Worm (Caenorhabditis elegans) whole organism, midembryonic: ENCODE measurements around the gene F32D1.8.

Source experiments
- T22C8.4 ChIP-seq: fragments of 200-800 bp; sonication (Bioruptor generic); IDR thresholded peaks from 2 replicates; pipeline ENCODE4 v1.3.6; 2022; ENCODE audit warnings: missing genetic modification characterization, missing compliant biosample characterization
- med-1 ChIP-seq: sonication (generic microtip); optimal IDR thresholded peaks from 2 replicates; lab custom pipeline; 2017; ENCODE audit warnings: missing genetic modification characterization, mild to moderate bottlenecking, missing compliant biosample characterization, antibody characterized with exemption, missing genetic modification reagents; ENCODE audit not compliant: insufficient read depth

DNA sequence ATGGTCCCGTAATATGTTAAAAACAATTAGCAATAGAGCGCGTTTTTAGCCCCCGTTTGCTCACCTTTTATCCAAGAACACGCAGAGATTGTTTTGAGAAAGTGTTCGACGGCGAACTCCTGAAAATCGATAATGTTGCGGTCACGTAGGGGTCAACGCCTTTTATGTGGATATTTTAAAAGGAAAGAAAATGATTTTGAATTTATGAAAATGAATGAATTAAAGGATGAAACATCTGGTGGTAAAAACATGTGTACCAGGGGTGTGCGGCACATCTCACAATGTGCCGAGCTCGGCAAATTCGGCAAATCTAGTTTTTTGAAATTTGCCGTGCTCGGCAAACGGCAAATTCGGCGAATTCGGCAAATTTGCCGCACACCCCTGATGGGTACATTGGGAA lies 22.6 kb upstream of the F32D1.8 start, which contains the start of gene F13A2.4:
- TF ChIP-seq T22C8.4 (GFP tag; lab: Robert Waterston, UW), result no peak
- TF ChIP-seq med-1 (GFP tag; lab: Kevin White, UChicago), result no peak
